Fruit fly (Drosophila melanogaster): ENCODE measurements around the gene CG43861.
A peak's percentile ranks its signal among the peaks of the same experiment; 100 is the strongest.

Gene CG43861

dm6 chr2L:19930102-19930501 lies 87.0 kb downstream of the CG43861 start (continued):
- TF ChIP-seq esg (GFP tag; conservative IDR thresholded peaks at IDR 0.05) (0 out of 2 replicates have a peak, but pooled peaks have one; percentile 20), CG10654 (GFP tag; optimal IDR thresholded peaks at IDR 0.05) (peak; percentile 20), mld (GFP tag; IDR thresholded peaks at IDR 0.05; ENCODE audit: partially characterized antibody) (no peak), gce (GFP tag; IDR thresholded peaks at IDR 0.05) (no peak), CG6765 (GFP tag; optimal IDR thresholded peaks at IDR 0.05) (peak; percentile 7), CG5180 (GFP tag; optimal IDR thresholded peaks at IDR 0.05) (no peak), bcd (GFP tag; optimal IDR thresholded peaks at IDR 0.05) (peak; percentile 31), tup (GFP tag; optimal IDR thresholded peaks at IDR 0.05) (no peak), CG16863 (GFP tag; optimal IDR thresholded peaks at IDR 0.05) (no peak), CG18619 (GFP tag; optimal IDR thresholded peaks at IDR 0.05) (peak; percentile 29), ab (GFP tag; optimal IDR thresholded peaks at IDR 0.05) (no peak), gsb-n (tag; optimal IDR thresholded peaks at IDR 0.05) (no peak), CG17186 (GFP tag; optimal IDR thresholded peaks at IDR 0.05) (no peak), lbe (GFP tag; optimal IDR thresholded peaks at IDR 0.05) (no peak), bigmax (GFP tag; optimal IDR thresholded peaks at IDR 0.05) (no peak), dmrt99B (tag; optimal IDR thresholded peaks at IDR 0.05) (peak; percentile 71), CG2678 (tag; optimal IDR thresholded peaks at IDR 0.05) (peak; percentile 71), Sry-β (GFP tag; optimal IDR thresholded peaks at IDR 0.05) (no peak), CoRest (tag; optimal IDR thresholded peaks at IDR 0.05) (peak; percentile 56), CG17328 (GFP tag; IDR thresholded peaks at IDR 0.05) (0 out of 2 replicates have a peak, but pooled peaks have one; percentile 16), org-1 (GFP tag; optimal IDR thresholded peaks at IDR 0.05) (no peak), CG11504 (tag; optimal IDR thresholded peaks at IDR 0.05) (peak; percentile 77), CG11695 (GFP tag; IDR thresholded peaks at IDR 0.05) (0 out of 3 replicates have a peak, but pooled peaks have one; percentile 52), Hmr (GFP tag; optimal IDR thresholded peaks at IDR 0.05) (peak; percentile 62), Atf6 (GFP tag; IDR thresholded peaks at IDR 0.05) (peak; percentile 48; the same call in 1 of the 2 replicates), CG8388 (GFP tag; optimal IDR thresholded peaks at IDR 0.05) (peak; percentile 15), CG10565 (GFP tag; optimal IDR thresholded peaks at IDR 0.05) (no peak), Neu2 (GFP tag; optimal IDR thresholded peaks at IDR 0.05; ENCODE audit: borderline replicate concordance) (no peak), ap (GFP tag; IDR thresholded peaks at IDR 0.05) (0 out of 2 replicates have a peak, but pooled peaks have one; percentile 19), D (optimal IDR thresholded peaks at IDR 0.05) (no peak), D (GFP tag; optimal IDR thresholded peaks at IDR 0.05) (peak; percentile 23), CG12942 (GFP tag; optimal IDR thresholded peaks at IDR 0.05) (peak; percentile 4), CG18599 (GFP tag; optimal IDR thresholded peaks at IDR 0.05) (peak; percentile 82), CG12391 (tag; optimal IDR thresholded peaks at IDR 0.05) (peak; percentile 53), CG4707 (GFP tag; optimal IDR thresholded peaks at IDR 0.05) (peak; percentile 29), sens (GFP tag) (peak; percentile 56), CTCF (GFP tag; optimal IDR thresholded peaks at IDR 0.05) (peak; percentile 0), vfl (GFP tag; optimal IDR thresholded peaks at IDR 0.05) (no peak), E2f2 (GFP tag; IDR thresholded peaks at IDR 0.05) (0 out of 2 replicates have a peak, but pooled peaks have one; percentile 24), trem (tag; optimal IDR thresholded peaks at IDR 0.05) (no peak), nerfin-2 (GFP tag; IDR thresholded peaks at IDR 0.05; ENCODE audit: partially characterized antibody) (no peak), CG10274 (GFP tag; optimal IDR thresholded peaks at IDR 0.05) (peak; percentile 7), az2 (GFP tag; optimal IDR thresholded peaks at IDR 0.05) (peak; percentile 33), sisA (GFP tag; IDR thresholded peaks at IDR 0.05) (peak; percentile 52), CG3163 (GFP tag; optimal IDR thresholded peaks at IDR 0.05) (no peak), CG4820 (GFP tag; optimal IDR thresholded peaks at IDR 0.05) (no peak), prd (optimal IDR thresholded peaks at IDR 0.05) (no peak), prd (GFP tag; IDR thresholded peaks at IDR 0.05) (peak; percentile 60), CG2199 (GFP tag; IDR thresholded peaks at IDR 0.05) (no peak), Xbp1 (GFP tag; optimal IDR thresholded peaks at IDR 0.05) (peak; percentile 48), wdn (GFP tag; IDR thresholded peaks at IDR 0.05) (peak; percentile 4; the same call in 1 of the 2 replicates)

Measured in whole organism, embryonic.